Worm (Caenorhabditis elegans) whole organism, L1 larva: Measurements from ENCODE around the gene efk-1.

ENCODE experiments used
- alr-1 ChIP-seq: fragments of 200-800 bp; sonication (Bioruptor generic); optimal IDR thresholded peaks from 2 replicates; lab custom pipeline; 2018; ENCODE audit warnings: borderline replicate concordance, mild to moderate bottlenecking, missing genetic modification characterization, missing compliant biosample characterization
- fkh-10 ChIP-seq: sonication (generic microtip); optimal IDR thresholded peaks from 2 replicates; lab custom pipeline; 2017; ENCODE audit warnings: missing biosample characterization, missing genetic modification reagents, missing genetic modification characterization
- fos-1 ChIP-seq: fragments of 150-350 bp; optimal IDR thresholded peaks from 2 replicates; lab custom pipeline; 2014; ENCODE audit warnings: missing biosample characterization, missing genetic modification characterization
- jun-1 ChIP-seq: fragments of 150-350 bp; optimal IDR thresholded peaks from 2 replicates; lab custom pipeline; 2014; ENCODE audit warnings: missing biosample characterization, missing genetic modification reagents, missing genetic modification characterization
- lsy-2 ChIP-seq, 2 experiments: fragments of 150-350 bp; optimal IDR thresholded peaks; 2 replicates each; lab custom pipeline; 2014; ENCODE audit warnings: missing biosample characterization in 2 of 2, missing genetic modification characterization in 2 of 2
- mef-2 ChIP-seq: fragments of 150-350 bp; optimal IDR thresholded peaks from 2 replicates; lab custom pipeline; 2014; ENCODE audit warnings: missing biosample characterization, missing genetic modification characterization
- mep-1 ChIP-seq: fragments of 150-350 bp; optimal IDR thresholded peaks from 2 replicates; lab custom pipeline; 2014; ENCODE audit warnings: missing biosample characterization, missing genetic modification characterization
- nhr-11 ChIP-seq: fragments of 150-350 bp; optimal IDR thresholded peaks from 2 replicates; lab custom pipeline; 2014; ENCODE audit warnings: missing biosample characterization, missing genetic modification characterization
- nhr-47 ChIP-seq: sonication (generic microtip); optimal IDR thresholded peaks from 2 replicates; lab custom pipeline; 2016; ENCODE audit warnings: mild to moderate bottlenecking, missing genetic modification characterization, moderate library complexity, missing compliant biosample characterization
- rnt-1 ChIP-seq: sonication (generic microtip); optimal IDR thresholded peaks from 2 replicates; lab custom pipeline; 2016; ENCODE audit warnings: mild to moderate bottlenecking, missing genetic modification characterization, moderate library complexity, missing compliant biosample characterization
- skn-1 ChIP-seq: fragments of 150-350 bp; optimal IDR thresholded peaks from 2 replicates; lab custom pipeline; 2014; ENCODE audit warnings: missing biosample characterization, missing genetic modification characterization
- unc-62 ChIP-seq: fragments of 150-350 bp; optimal IDR thresholded peaks from 2 replicates; lab custom pipeline; 2014; ENCODE audit warnings: missing biosample characterization, missing genetic modification reagents, missing genetic modification characterization
- ztf-4 ChIP-seq: fragments of 150-350 bp; optimal IDR thresholded peaks from 2 replicates; lab custom pipeline; 2014; ENCODE audit warnings: missing biosample characterization, missing genetic modification characterization

- TF ChIP-seq nhr-11 (tag; lab: Kevin White, UChicago) (no peak), rnt-1 (tag; lab: Kevin White, UChicago) (no peak), unc-62 (GFP tag; lab: Kevin White, UChicago) (no peak), fos-1 (tag; lab: Kevin White, UChicago) (no peak), fkh-10 (no peak), jun-1 (tag; lab: Kevin White, UChicago) (no peak), lsy-2 (tag; optimal IDR thresholded peaks at IDR 0.05; lab: Kevin White, UChicago) (no peak), mef-2 (tag; lab: Kevin White, UChicago) (no peak), ztf-4 (no peak), mep-1 (tag; lab: Kevin White, UChicago) (no peak), skn-1 (tag; lab: Kevin White, UChicago) (no peak), nhr-47 (tag; lab: Kevin White, UChicago) (no peak), alr-1 (tag; lab: Kevin White, UChicago) (no peak)
These were observed 42.0 kb upstream of the efk-1 start for ce11 chrIII:6210215-6210822.
